Worm (Caenorhabditis elegans) whole organism, L2 larva: ENCODE results near the gene pals-31.

Experiments
- blmp-1 ChIP-seq: sonication (generic microtip); optimal IDR thresholded peaks from 2 replicates; lab custom pipeline; 2017; ENCODE audit warnings: missing genetic modification characterization, mild to moderate bottlenecking, missing compliant biosample characterization, antibody characterized with exemption, moderate library complexity; ENCODE audit not compliant: insufficient read depth
- elt-3 ChIP-seq: sonication (generic microtip); optimal IDR thresholded peaks from 2 replicates; lab custom pipeline; 2017; ENCODE audit warnings: missing biosample characterization, missing genetic modification characterization
- skn-1 ChIP-seq: sonication (generic microtip); optimal IDR thresholded peaks from 2 replicates; lab custom pipeline; 2017; ENCODE audit warnings: missing biosample characterization, missing genetic modification characterization
- ztf-4 ChIP-seq: fragments of 150-350 bp; optimal IDR thresholded peaks from 2 replicates; lab custom pipeline; 2014; ENCODE audit warnings: missing biosample characterization, missing genetic modification characterization

- TF ChIP-seq skn-1 (tag; lab: Kevin White, UChicago) = no peak
- TF ChIP-seq blmp-1 (tag; lab: Kevin White, UChicago) = no peak
- TF ChIP-seq elt-3 = no peak
- TF ChIP-seq ztf-4 (tag; lab: Kevin White, UChicago) = no peak
Observed at ce11 chrV:592959-593358, 43.4 kb upstream of the pals-31 start, which contains the start of gene ZK488.5.
